Worm (Caenorhabditis elegans) whole organism, midembryonic: ENCODE results near the gene F08F3.1.

ENCODE experiments used
- T22C8.4 ChIP-seq: fragments of 200-800 bp; sonication (Bioruptor generic); IDR thresholded peaks from 2 replicates; pipeline ENCODE4 v1.3.6; 2022; ENCODE audit warnings: missing genetic modification characterization, missing compliant biosample characterization
- cog-1 ChIP-seq: sonication (generic microtip); optimal IDR thresholded peaks from 2 replicates; lab custom pipeline; 2016; ENCODE audit warnings: missing genetic modification characterization, missing compliant biosample characterization
- flt-1 ChIP-seq: fragments of 200-800 bp; sonication (Bioruptor generic); IDR thresholded peaks from 2 replicates; pipeline ENCODE4 v1.3.6; 2022; ENCODE audit warnings: missing genetic modification characterization, missing compliant biosample characterization
- klf-2 ChIP-seq: fragments of 200-800 bp; sonication (Bioruptor generic); conservative IDR thresholded peaks from 2 replicates; pipeline ENCODE4 v1.3.6; 2022; ENCODE audit warnings: missing genetic modification reagents, missing genetic modification characterization, missing compliant biosample characterization
- med-1 ChIP-seq: sonication (generic microtip); optimal IDR thresholded peaks from 2 replicates; lab custom pipeline; 2017; ENCODE audit warnings: missing genetic modification characterization, mild to moderate bottlenecking, missing compliant biosample characterization, antibody characterized with exemption, missing genetic modification reagents; ENCODE audit not compliant: insufficient read depth
- ref-1 ChIP-seq: fragments of 200-800 bp; sonication (Bioruptor generic); conservative IDR thresholded peaks from 2 replicates; pipeline ENCODE4 v1.3.6; 2022; ENCODE audit warnings: missing genetic modification reagents, missing genetic modification characterization, missing compliant biosample characterization
- tab-1 ChIP-seq: fragments of 200-800 bp; sonication (Bioruptor generic); IDR thresholded peaks from 2 replicates; pipeline ENCODE4 v1.3.6; 2022; ENCODE audit warnings: missing genetic modification characterization, missing compliant biosample characterization
- ztf-23 ChIP-seq: fragments of 200-800 bp; sonication (Bioruptor generic); IDR thresholded peaks from 2 replicates; pipeline ENCODE4 v1.3.6; 2022; ENCODE audit warnings: missing genetic modification reagents, missing genetic modification characterization, missing compliant biosample characterization
- ztf-29 ChIP-seq: fragments of 200-800 bp; sonication (Bioruptor generic); IDR thresholded peaks from 2 replicates; pipeline ENCODE4 v1.3.6; 2022; ENCODE audit warnings: missing genetic modification reagents, missing genetic modification characterization, missing compliant biosample characterization

The F08F3.1 gene

ce11 chrV:5426337-5426736, 19.6 kb upstream of the F08F3.1 start:
- TF ChIP-seq klf-2 (GFP tag; lab: Robert Waterston, UW): no peak
- TF ChIP-seq med-1 (GFP tag; lab: Kevin White, UChicago): no peak
- TF ChIP-seq tab-1: no peak
- no peak for TF ChIP-seq T22C8.4 (GFP tag; lab: Robert Waterston, UW)
- TF ChIP-seq ztf-23: no peak
- no peak for TF ChIP-seq ztf-29 (GFP tag; lab: Robert Waterston, UW)
- TF ChIP-seq flt-1 (GFP tag; lab: Robert Waterston, UW): no peak
- no peak for TF ChIP-seq ref-1 (GFP tag; lab: Robert Waterston, UW)
- TF ChIP-seq cog-1 (tag; lab: Kevin White, UChicago): no peak

- no peak for TF ChIP-seq klf-2 (GFP tag; lab: Robert Waterston, UW)
- no peak for TF ChIP-seq ztf-29 (GFP tag; lab: Robert Waterston, UW)
- TF ChIP-seq ztf-23: no peak
- TF ChIP-seq T22C8.4 (GFP tag; lab: Robert Waterston, UW): no peak
- TF ChIP-seq ref-1 (GFP tag; lab: Robert Waterston, UW): no peak
- no peak for TF ChIP-seq tab-1
- TF ChIP-seq cog-1 (tag; lab: Kevin White, UChicago): no peak
- TF ChIP-seq flt-1 (GFP tag; lab: Robert Waterston, UW): no peak
- TF ChIP-seq med-1 (GFP tag; lab: Kevin White, UChicago): no peak
These were observed 18.1 kb upstream of the F08F3.1 start, which contains the start of gene rhr-1 for ce11 chrV:5427860-5428259. Gene rhr-1, plus strand, starts transcription at chrV:5428160.

DNA sequence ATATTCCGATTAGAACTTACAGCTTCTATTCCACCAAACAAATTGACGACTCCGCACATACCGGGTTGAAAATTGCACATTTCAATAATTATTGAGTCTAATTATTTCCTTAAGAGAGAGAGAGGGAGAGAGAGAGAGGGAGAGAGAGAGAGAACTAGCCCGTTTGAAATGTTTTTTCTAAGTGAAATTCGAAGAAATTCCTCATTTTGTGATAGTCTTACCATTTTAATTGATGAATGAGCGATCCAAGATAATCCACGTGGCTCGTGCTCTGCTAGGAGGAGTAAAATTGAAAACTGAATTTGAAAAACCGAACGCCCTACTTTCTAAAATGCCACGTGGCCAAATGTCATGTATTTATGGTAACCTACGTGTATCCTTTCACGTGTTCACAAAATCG, 13.4 kb upstream of the F08F3.1 start, which contains the start of gene F08F3.8:
Gene F08F3.8 (minus strand): TSS at position 101 of the 400 bp plus-strand sequence.
- no peak for TF ChIP-seq ztf-29 (GFP tag; lab: Robert Waterston, UW)
- no peak for TF ChIP-seq flt-1 (GFP tag; lab: Robert Waterston, UW)
- no peak for TF ChIP-seq T22C8.4 (GFP tag; lab: Robert Waterston, UW)
- TF ChIP-seq ztf-23: no peak
- no peak for TF ChIP-seq klf-2 (GFP tag; lab: Robert Waterston, UW)
- no peak for TF ChIP-seq tab-1
- no peak for TF ChIP-seq cog-1 (tag; lab: Kevin White, UChicago)
- no peak for TF ChIP-seq ref-1 (GFP tag; lab: Robert Waterston, UW)
- TF ChIP-seq med-1 (GFP tag; lab: Kevin White, UChicago): no peak

DNA sequence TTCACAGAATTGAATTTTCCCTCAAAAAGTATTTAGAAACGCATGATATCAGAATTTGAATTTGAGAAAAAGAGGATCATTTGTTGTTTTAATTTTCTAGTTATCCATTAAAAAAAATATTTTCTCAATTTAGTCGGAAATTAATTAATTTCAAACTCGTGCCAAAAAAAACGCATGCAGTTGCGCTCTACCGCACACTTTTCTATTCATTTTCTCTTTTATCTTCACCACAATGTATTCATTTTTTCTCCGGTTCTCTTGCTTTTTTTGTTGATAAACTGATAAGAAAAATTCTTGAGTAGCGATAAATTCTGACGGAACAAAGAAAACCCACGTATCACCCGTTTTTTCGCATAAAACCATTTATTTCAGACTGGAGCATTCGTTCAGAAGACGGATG, 12.9 kb upstream of the F08F3.1 start, which contains the start of gene acl-6:
Gene acl-6 (plus strand): TSS at position 367 of the 400 bp plus-strand sequence.
- TF ChIP-seq ref-1 (GFP tag; lab: Robert Waterston, UW): no peak
- no peak for TF ChIP-seq tab-1
- no peak for TF ChIP-seq cog-1 (tag; lab: Kevin White, UChicago)
- no peak for TF ChIP-seq klf-2 (GFP tag; lab: Robert Waterston, UW)
- TF ChIP-seq T22C8.4 (GFP tag; lab: Robert Waterston, UW): no peak
- no peak for TF ChIP-seq ztf-29 (GFP tag; lab: Robert Waterston, UW)
- no peak for TF ChIP-seq ztf-23
- TF ChIP-seq med-1 (GFP tag; lab: Kevin White, UChicago): no peak
- TF ChIP-seq flt-1 (GFP tag; lab: Robert Waterston, UW): no peak

DNA sequence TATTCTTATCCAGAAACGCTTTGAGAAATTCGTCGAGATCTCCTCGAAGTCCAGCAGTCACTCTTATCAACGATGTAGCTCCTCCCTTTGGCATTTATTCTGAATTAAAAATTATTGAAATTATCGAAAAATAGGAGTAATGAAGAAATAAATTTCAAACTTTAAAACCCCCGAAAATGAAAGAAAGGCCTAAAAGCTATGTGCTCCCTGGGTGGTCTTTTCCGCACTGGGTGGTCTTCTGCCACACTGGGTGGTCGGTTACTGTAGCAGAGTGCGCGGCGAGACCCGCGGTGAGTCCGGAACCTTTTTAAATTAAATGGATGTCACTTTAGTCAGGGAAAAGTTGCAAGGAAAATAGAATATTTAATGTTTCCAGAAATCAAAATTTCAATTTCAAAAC, 6.9 kb upstream of the F08F3.1 start, which contains the start of gene snpc-1.3:
Gene snpc-1.3 (minus strand): TSS at position 101 of the 400 bp plus-strand sequence.
- TF ChIP-seq T22C8.4 (GFP tag; lab: Robert Waterston, UW): no peak
- no peak for TF ChIP-seq ztf-29 (GFP tag; lab: Robert Waterston, UW)
- no peak for TF ChIP-seq flt-1 (GFP tag; lab: Robert Waterston, UW)
- TF ChIP-seq ref-1 (GFP tag; lab: Robert Waterston, UW): no peak
- no peak for TF ChIP-seq ztf-23
- no peak for TF ChIP-seq tab-1
- no peak for TF ChIP-seq cog-1 (tag; lab: Kevin White, UChicago)
- TF ChIP-seq med-1 (GFP tag; lab: Kevin White, UChicago): no peak
- TF ChIP-seq klf-2 (GFP tag; lab: Robert Waterston, UW): no peak

ce11 chrV:5442366-5442765, 3.6 kb upstream of the F08F3.1 start:
- TF ChIP-seq klf-2 (GFP tag; lab: Robert Waterston, UW) (no peak), med-1 (GFP tag; lab: Kevin White, UChicago) (no peak), ztf-29 (GFP tag; lab: Robert Waterston, UW) (no peak), ztf-23 (no peak), cog-1 (tag; lab: Kevin White, UChicago) (no peak), flt-1 (GFP tag; lab: Robert Waterston, UW) (no peak), ref-1 (GFP tag; lab: Robert Waterston, UW) (no peak), tab-1 (no peak), T22C8.4 (GFP tag; lab: Robert Waterston, UW) (no peak)

DNA sequence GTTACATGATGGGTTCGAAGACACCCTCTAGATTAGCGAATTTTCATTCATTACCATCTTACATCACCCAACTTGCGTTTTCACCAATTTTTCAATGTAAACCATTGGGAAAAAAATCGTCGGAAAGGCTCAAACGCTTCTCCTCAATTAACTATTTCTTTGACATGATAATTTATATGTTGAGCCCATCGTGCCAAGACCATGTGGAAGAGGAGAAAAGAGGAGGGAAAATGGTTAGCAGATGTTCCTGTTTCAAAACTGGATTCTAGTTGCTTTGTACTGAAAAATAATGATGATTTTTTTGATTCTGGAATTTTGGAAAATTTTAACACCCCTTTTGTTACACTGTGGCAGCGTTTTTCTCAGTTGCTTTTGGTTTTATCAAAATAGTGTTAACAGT, 1.9 kb upstream of the F08F3.1 start:
- TF ChIP-seq ztf-23 (no peak), ztf-29 (GFP tag; lab: Robert Waterston, UW) (no peak), flt-1 (GFP tag; lab: Robert Waterston, UW) (no peak), cog-1 (tag; lab: Kevin White, UChicago) (no peak), ref-1 (GFP tag; lab: Robert Waterston, UW) (no peak), T22C8.4 (GFP tag; lab: Robert Waterston, UW) (no peak), klf-2 (GFP tag; lab: Robert Waterston, UW) (no peak), tab-1 (no peak), med-1 (GFP tag; lab: Kevin White, UChicago) (no peak)

DNA sequence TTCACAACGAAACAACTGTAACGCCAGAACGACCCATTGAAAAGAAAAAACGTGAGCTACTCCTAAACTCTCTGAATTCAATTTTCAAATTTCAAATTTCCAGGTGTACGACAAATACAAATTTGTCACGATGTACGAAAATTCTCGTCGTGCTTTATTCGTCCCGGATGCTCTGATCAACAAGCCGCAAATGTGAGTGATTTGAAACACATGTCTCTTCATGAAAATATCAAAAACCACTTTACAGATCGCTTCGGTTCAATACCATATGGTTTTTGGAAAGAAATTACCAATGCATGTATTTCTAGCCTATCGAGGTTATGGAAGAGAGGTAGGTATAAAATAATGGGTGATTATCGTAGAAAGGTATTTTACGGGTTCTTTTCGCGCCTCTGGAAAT, 1.1 kb downstream of the F08F3.1 start:
- TF ChIP-seq T22C8.4 (GFP tag; lab: Robert Waterston, UW): no peak

ce11 chrV:5450742-5451141, 4.8 kb downstream of the F08F3.1 start:
- TF ChIP-seq cog-1 (tag; lab: Kevin White, UChicago): no peak
- no peak for TF ChIP-seq med-1 (GFP tag; lab: Kevin White, UChicago)
- TF ChIP-seq ref-1 (GFP tag; lab: Robert Waterston, UW): no peak
